Worm (Caenorhabditis elegans) whole organism, early embryonic: ENCODE measurements around the gene B0410.1.

Source experiments
- aly-1 ChIP-seq: sonication (generic microtip); optimal IDR thresholded peaks from 2 replicates; lab custom pipeline; 2016; ENCODE audit warnings: missing genetic modification characterization, missing compliant biosample characterization
- ama-1 ChIP-seq: fragments of 150-350 bp; optimal IDR thresholded peaks from 2 replicates; lab custom pipeline; 2014
- ceh-13 ChIP-seq: fragments of 200-800 bp; sonication (Bioruptor generic); optimal IDR thresholded peaks from 2 replicates; lab custom pipeline; 2018; ENCODE audit warnings: mild to moderate bottlenecking, missing genetic modification characterization, missing compliant biosample characterization
- flt-1 ChIP-seq: fragments of 200-800 bp; sonication (Bioruptor generic); IDR thresholded peaks from 2 replicates; pipeline ENCODE4 v1.3.6; 2022; ENCODE audit warnings: missing genetic modification characterization, missing compliant biosample characterization
- hnd-1 ChIP-seq: sonication (generic microtip); optimal IDR thresholded peaks from 2 replicates; lab custom pipeline; 2016; ENCODE audit warnings: missing genetic modification characterization, missing compliant biosample characterization
- tbx-11 ChIP-seq: fragments of 200-800 bp; sonication (Bioruptor generic); IDR thresholded peaks from 2 replicates; pipeline ENCODE4 v1.3.6; 2022; ENCODE audit warnings: missing genetic modification characterization, missing compliant biosample characterization

DNA sequence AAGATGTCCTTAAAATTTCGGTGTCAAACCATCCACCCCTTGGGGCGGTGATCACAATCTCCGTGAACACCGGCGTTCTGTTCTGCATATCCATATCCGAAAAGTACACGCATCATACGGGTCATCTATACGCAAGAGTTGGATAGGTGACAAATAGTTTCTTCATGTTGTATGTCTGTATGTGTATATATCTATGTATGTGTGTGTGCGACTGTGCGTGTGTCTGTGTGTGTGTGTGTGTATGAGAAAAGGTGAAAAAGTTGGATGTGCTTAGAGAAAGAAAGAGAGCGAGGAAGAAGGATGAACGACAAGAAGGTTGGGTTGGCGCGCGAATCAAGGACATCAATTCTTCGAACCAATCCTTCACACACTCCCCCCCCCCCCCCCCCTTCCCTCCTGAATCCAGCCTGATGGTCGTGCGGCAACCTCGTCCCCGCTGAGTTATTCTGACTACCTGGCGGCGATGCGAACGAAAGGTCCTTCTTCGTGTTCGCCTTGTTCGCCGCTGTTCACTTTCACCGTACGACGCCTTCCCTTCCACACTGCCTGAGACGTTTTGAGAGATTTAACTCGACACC lies 13.0 kb downstream of the B0410.1 start:
- TF ChIP-seq hnd-1 (no peak), ama-1 (lab: Kevin White, UChicago) (no peak), aly-1 (tag; lab: Kevin White, UChicago) (no peak), ceh-13 (GFP tag; lab: Kevin White, UChicago) (no peak), flt-1 (GFP tag; lab: Robert Waterston, UW) (0 out of 2 replicates have a peak, but pooled peaks have one; percentile 20), tbx-11 (GFP tag; lab: Robert Waterston, UW) (no peak)
